Worm (Caenorhabditis elegans) whole organism, L4 larva: ENCODE data around the gene Y64G10A.2.

Source experiments
- F37D6.2 ChIP-seq: sonication (generic microtip); optimal IDR thresholded peaks from 2 replicates; lab custom pipeline; 2016; ENCODE audit warnings: mild to moderate bottlenecking, missing genetic modification characterization, missing compliant biosample characterization
- F49E8.2 ChIP-seq: sonication (generic microtip); optimal IDR thresholded peaks from 2 replicates; lab custom pipeline; 2016; ENCODE audit warnings: missing compliant biosample characterization, mild to moderate bottlenecking, missing genetic modification characterization, borderline replicate concordance
- T26A8.4 ChIP-seq: fragments of 200-800 bp; sonication (Bioruptor generic); IDR thresholded peaks from 2 replicates; pipeline ENCODE4 v1.3.6; 2022; ENCODE audit warnings: missing genetic modification characterization, missing compliant biosample characterization
- Y5F2A.4 ChIP-seq: fragments of 200-800 bp; sonication (Bioruptor generic); optimal IDR thresholded peaks from 2 replicates; lab custom pipeline; 2018; ENCODE audit warnings: mild to moderate bottlenecking, missing genetic modification characterization, missing compliant biosample characterization
- Y75B8A.6 ChIP-seq: fragments of 200-800 bp; sonication (Bioruptor generic); IDR thresholded peaks from 2 replicates; pipeline ENCODE4 v1.3.6; 2022; ENCODE audit warnings: missing genetic modification reagents, missing genetic modification characterization, missing compliant biosample characterization
- aly-2 ChIP-seq: sonication (generic microtip); optimal IDR thresholded peaks from 2 replicates; lab custom pipeline; 2018; ENCODE audit warnings: missing biosample characterization, missing genetic modification characterization
- ama-1 ChIP-seq: fragments of 150-350 bp; optimal IDR thresholded peaks from 2 replicates; lab custom pipeline; 2014; ENCODE audit warnings: inconsistent platforms, mixed read lengths
- ceh-32 ChIP-seq: sonication (generic microtip); optimal IDR thresholded peaks from 2 replicates; lab custom pipeline; 2016; ENCODE audit warnings: mild to moderate bottlenecking, missing genetic modification characterization, missing compliant biosample characterization; ENCODE audit not compliant: poor library complexity
- ceh-62 ChIP-seq: sonication (generic microtip); optimal IDR thresholded peaks from 2 replicates; lab custom pipeline; 2017; ENCODE audit warnings: missing biosample characterization, missing genetic modification characterization
- ceh-82 ChIP-seq: sonication (generic microtip); optimal IDR thresholded peaks from 2 replicates; lab custom pipeline; 2017; ENCODE audit warnings: missing biosample characterization, missing genetic modification characterization
- ces-1 ChIP-seq: fragments of 150-350 bp; sonication (generic microtip); optimal IDR thresholded peaks from 4 replicates; lab custom pipeline; 2014; ENCODE audit warnings: missing biosample characterization, missing genetic modification reagents, missing genetic modification characterization
- daf-19 ChIP-seq: fragments of 200-800 bp; sonication (Bioruptor generic); conservative IDR thresholded peaks from 2 replicates; pipeline ENCODE4 v1.3.6; 2022; ENCODE audit warnings: missing genetic modification characterization, missing compliant biosample characterization
- dmd-6 ChIP-seq: fragments of 200-800 bp; sonication (Bioruptor generic); IDR thresholded peaks from 2 replicates; pipeline ENCODE4 v1.3.6; 2022; ENCODE audit warnings: missing genetic modification reagents, missing genetic modification characterization, missing compliant biosample characterization
- duxl-1 ChIP-seq: sonication (generic microtip); optimal IDR thresholded peaks from 2 replicates; lab custom pipeline; 2016; ENCODE audit warnings: mild to moderate bottlenecking, missing genetic modification characterization, moderate library complexity, missing compliant biosample characterization; ENCODE audit not compliant: poor library complexity
- egl-27 ChIP-seq: sonication (generic microtip); optimal IDR thresholded peaks from 3 replicates; lab custom pipeline; 2017; ENCODE audit warnings: missing biosample characterization, missing genetic modification reagents, missing genetic modification characterization
- fkh-10 ChIP-seq: fragments of 150-350 bp; optimal IDR thresholded peaks from 2 replicates; lab custom pipeline; 2014; ENCODE audit warnings: missing biosample characterization, missing genetic modification reagents, missing genetic modification characterization
- fos-1 ChIP-seq: fragments of 150-350 bp; optimal IDR thresholded peaks from 2 replicates; lab custom pipeline; 2014; ENCODE audit warnings: missing biosample characterization, missing genetic modification characterization
- gei-8 ChIP-seq: fragments of 200-800 bp; sonication (Bioruptor generic); optimal IDR thresholded peaks from 2 replicates; lab custom pipeline; 2018; ENCODE audit warnings: mild to moderate bottlenecking, missing genetic modification characterization, missing compliant biosample characterization
- hlh-11 ChIP-seq: fragments of 200-800 bp; sonication (Bioruptor generic); optimal IDR thresholded peaks from 2 replicates; lab custom pipeline; 2018; ENCODE audit warnings: mild to moderate bottlenecking, missing genetic modification characterization, missing compliant biosample characterization
- jun-1 ChIP-seq: fragments of 150-350 bp; optimal IDR thresholded peaks from 2 replicates; lab custom pipeline; 2014; ENCODE audit warnings: missing biosample characterization, missing genetic modification reagents, missing genetic modification characterization
- lin-13 ChIP-seq: fragments of 150-350 bp; optimal IDR thresholded peaks from 2 replicates; lab custom pipeline; 2014; ENCODE audit warnings: missing biosample characterization, missing genetic modification reagents, missing genetic modification characterization
- lin-39 ChIP-seq: fragments of 150-350 bp; optimal IDR thresholded peaks from 2 replicates; lab custom pipeline; 2014; ENCODE audit warnings: missing biosample characterization, missing genetic modification reagents, missing genetic modification characterization
- lir-3 ChIP-seq: sonication (generic microtip); optimal IDR thresholded peaks from 2 replicates; lab custom pipeline; 2016; ENCODE audit warnings: mild to moderate bottlenecking, missing genetic modification characterization, missing compliant biosample characterization
- lsy-2 ChIP-seq, 2 experiments: fragments of 150-350 bp in 1 of 2; sonication (generic microtip) in 1 of 2; optimal IDR thresholded peaks; 2 replicates each; lab custom pipeline; 2014 to 2017; ENCODE audit warnings: missing biosample characterization in 2 of 2, missing genetic modification characterization in 2 of 2
- mes-2 ChIP-seq: sonication (generic microtip); optimal IDR thresholded peaks from 2 replicates; lab custom pipeline; 2016; ENCODE audit warnings: missing genotype, mild to moderate bottlenecking, missing genetic modification characterization, missing compliant biosample characterization; ENCODE audit not compliant: poor library complexity, severe bottlenecking
- mxl-3 ChIP-seq: fragments of 200-800 bp; sonication (Bioruptor generic); optimal IDR thresholded peaks from 2 replicates; lab custom pipeline; 2018; ENCODE audit warnings: mild to moderate bottlenecking, missing genetic modification characterization, missing compliant biosample characterization
- nhr-102 ChIP-seq: sonication (generic microtip); optimal IDR thresholded peaks from 2 replicates; lab custom pipeline; 2016; ENCODE audit warnings: mild to moderate bottlenecking, missing genetic modification characterization, moderate library complexity, missing compliant biosample characterization
- nhr-11 ChIP-seq: fragments of 150-350 bp; optimal IDR thresholded peaks from 2 replicates; lab custom pipeline; 2014; ENCODE audit warnings: missing biosample characterization, missing genetic modification characterization
- nhr-25 ChIP-seq: sonication (generic microtip); optimal IDR thresholded peaks from 2 replicates; lab custom pipeline; 2017; ENCODE audit warnings: missing genetic modification characterization, mild to moderate bottlenecking, missing compliant biosample characterization, antibody characterized with exemption, moderate library complexity, borderline replicate concordance; ENCODE audit not compliant: insufficient read depth
- nhr-28 ChIP-seq: fragments of 150-350 bp; optimal IDR thresholded peaks from 2 replicates; lab custom pipeline; 2014; ENCODE audit warnings: missing biosample characterization, missing genetic modification characterization
- snpc-1.2 ChIP-seq: fragments of 200-800 bp; sonication (Bioruptor generic); IDR thresholded peaks from 2 replicates; pipeline ENCODE4 v1.3.6; 2022; ENCODE audit warnings: missing genetic modification reagents, missing genetic modification characterization, missing compliant biosample characterization
- spr-1 ChIP-seq: sonication (generic microtip); optimal IDR thresholded peaks from 2 replicates; lab custom pipeline; 2016; ENCODE audit warnings: mild to moderate bottlenecking, missing genetic modification characterization, missing compliant biosample characterization
- spr-3 ChIP-seq: fragments of 200-800 bp; sonication (Bioruptor generic); optimal IDR thresholded peaks from 2 replicates; lab custom pipeline; 2018; ENCODE audit warnings: mild to moderate bottlenecking, missing genetic modification characterization, missing compliant biosample characterization
- zip-2 ChIP-seq: fragments of 150-350 bp; optimal IDR thresholded peaks from 2 replicates; lab custom pipeline; 2014; ENCODE audit warnings: missing biosample characterization, missing genetic modification characterization

Y64G10A.2 gene

DNA sequence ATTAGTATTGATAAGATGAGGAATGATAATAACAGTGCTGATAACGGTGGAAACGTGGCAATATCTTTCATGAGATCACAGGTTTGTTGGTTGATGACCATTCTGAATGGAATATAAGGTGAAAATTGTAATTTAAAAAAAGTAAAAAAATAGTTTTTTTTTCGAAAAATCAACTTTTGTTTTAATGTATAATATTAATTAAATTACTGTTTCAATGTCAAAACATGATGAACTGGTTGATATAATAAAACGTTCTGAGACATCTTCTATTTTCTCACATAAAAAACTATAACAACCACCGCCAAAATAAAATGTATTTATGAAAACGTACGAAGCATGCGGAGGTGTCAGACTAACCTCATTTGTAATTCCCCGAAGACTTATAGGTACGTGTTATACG is 5.9 kb upstream of the Y64G10A.2 start, which contains the start of gene srab-24:
srab-24 (minus strand) TSS at position 101 of the 400 bp plus-strand sequence.
- TF ChIP-seq Y5F2A.4 (no peak), ceh-32 (tag; lab: Kevin White, UChicago) (no peak), ces-1 (GFP tag; lab: Kevin White, UChicago) (no peak), lir-3 (tag; lab: Kevin White, UChicago) (no peak), Y75B8A.6 (GFP tag; lab: Robert Waterston, UW) (no peak), nhr-11 (tag; lab: Kevin White, UChicago) (no peak), F37D6.2 (tag; lab: Kevin White, UChicago) (no peak), lin-39 (tag; lab: Kevin White, UChicago) (no peak)

- TF ChIP-seq nhr-102 (tag; lab: Kevin White, UChicago) (no peak), lin-39 (tag; lab: Kevin White, UChicago) (no peak), daf-19 (GFP tag; lab: Robert Waterston, UW) (no peak), ces-1 (GFP tag; lab: Kevin White, UChicago) (no peak), spr-3 (GFP tag; lab: Kevin White, UChicago) (no peak), mes-2 (tag; lab: Kevin White, UChicago) (no peak), hlh-11 (tag; lab: Kevin White, UChicago) (no peak), fos-1 (tag; lab: Kevin White, UChicago) (no peak), nhr-25 (tag; lab: Kevin White, UChicago) (no peak), gei-8 (GFP tag; lab: Kevin White, UChicago) (no peak), aly-2 (tag; lab: Kevin White, UChicago) (no peak), zip-2 (tag; lab: Kevin White, UChicago) (no peak)
These were observed 5.2 kb upstream of the Y64G10A.2 start for ce11 chrIV:14249447-14249846.

DNA sequence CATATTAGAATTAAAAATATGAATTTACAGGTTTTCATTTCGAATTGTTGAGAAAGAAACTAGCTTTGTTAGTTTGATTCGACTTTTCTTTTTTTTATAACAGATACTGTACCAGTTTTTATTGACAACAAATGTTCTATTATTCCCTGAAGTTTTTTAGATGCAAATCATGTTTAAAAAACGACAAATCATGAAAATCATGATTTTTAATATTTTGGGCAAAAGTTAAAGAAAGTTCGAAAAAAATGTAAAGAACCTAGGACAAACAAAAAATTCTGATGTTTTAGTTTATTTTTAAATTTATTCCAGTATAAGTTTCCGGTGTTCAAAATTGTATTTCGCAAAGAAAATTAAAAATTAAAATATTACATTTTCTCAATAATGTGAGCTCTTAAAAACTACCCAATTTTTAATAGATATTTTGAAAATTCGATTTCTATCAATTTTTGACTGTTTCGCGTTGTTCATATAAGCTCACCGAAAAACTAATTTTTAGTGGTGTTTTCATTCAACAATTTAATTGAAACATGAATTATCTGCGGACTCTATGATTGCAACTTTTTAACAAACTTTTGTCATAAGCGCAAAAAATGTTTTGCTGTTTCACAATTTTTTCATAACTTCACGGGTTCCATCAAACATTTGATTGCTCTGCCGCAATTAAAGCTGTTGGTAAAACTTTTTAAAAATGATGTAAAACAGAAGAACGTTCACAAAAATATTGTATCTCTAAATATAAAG is 2.7 kb downstream of the Y64G10A.2 start, which contains the start of gene Y64G10A.10:
Y64G10A.10 (minus strand) TSS at position 51 of the 741 bp plus-strand sequence.
- no peak for TF ChIP-seq egl-27 (tag; lab: Kevin White, UChicago)
- peak; percentile 73 for TF ChIP-seq snpc-1.2

DNA sequence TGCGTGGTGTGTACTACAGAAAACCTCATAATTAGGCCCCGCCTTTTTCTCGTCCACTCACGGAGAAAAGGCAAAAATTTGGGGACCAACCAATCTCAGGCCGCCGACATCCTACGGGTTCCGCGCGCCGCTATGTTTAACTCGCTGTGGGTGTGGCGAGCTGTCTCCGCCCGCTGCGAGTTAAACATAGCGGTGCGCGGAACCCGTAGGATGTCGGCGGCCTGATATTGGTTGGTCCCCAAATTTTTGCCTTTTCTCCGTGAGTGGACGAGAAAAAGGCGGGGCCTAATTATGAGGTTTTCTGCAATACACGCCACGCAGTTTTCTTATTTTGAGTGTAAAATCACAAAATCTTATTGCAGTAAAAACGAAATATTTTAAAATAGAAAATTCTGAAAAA is 4.1 kb downstream of the Y64G10A.2 start:
- peak; percentile 86 for TF ChIP-seq snpc-1.2

- no peak for TF ChIP-seq T26A8.4 (GFP tag; lab: Robert Waterston, UW)
- no peak for TF ChIP-seq dmd-6 (GFP tag; lab: Robert Waterston, UW)
- no peak for TF ChIP-seq duxl-1 (tag; lab: Kevin White, UChicago)
These were observed 5.3 kb downstream of the Y64G10A.2 start, which contains the start of gene Y64G10A.1 for ce11 chrIV:14238976-14239375. TSS of gene Y64G10A.1 (minus strand) at chrIV:14239076.

ce11 chrIV:14230799-14231198 is 13.5 kb downstream of the Y64G10A.2 start, which contains the start of gene F02H6.6:
TSS of gene F02H6.6 (minus strand) at chrIV:14230899.
- TF ChIP-seq nhr-28 (tag; lab: Kevin White, UChicago) (no peak), mes-2 (tag; lab: Kevin White, UChicago) (no peak), Y75B8A.6 (GFP tag; lab: Robert Waterston, UW) (no peak), spr-1 (tag; lab: Kevin White, UChicago) (no peak), ceh-82 (tag; lab: Kevin White, UChicago) (no peak), fkh-10 (GFP tag; lab: Kevin White, UChicago) (no peak), mxl-3 (GFP tag; lab: Kevin White, UChicago) (no peak), nhr-25 (tag; lab: Kevin White, UChicago) (no peak), lin-13 (no peak), lsy-2 (tag; optimal IDR thresholded peaks at IDR 0.05; lab: Kevin White, UChicago) (no peak), ceh-62 (tag; lab: Kevin White, UChicago) (no peak), F49E8.2 (tag; lab: Kevin White, UChicago) (no peak), egl-27 (tag; lab: Kevin White, UChicago) (no peak), jun-1 (no peak), ama-1 (lab: Kevin White, UChicago) (no peak)
